Fruit fly (Drosophila melanogaster) whole organism, wandering third instar larva: ENCODE measurements around the gene CG17026.

Experiments
- Abd-B ChIP-seq: fragments of >200 bp; optimal IDR thresholded peaks from 2 replicates; lab custom pipeline; 2017; ENCODE audit warnings: missing biosample characterization, missing genetic modification characterization
- CG32264 ChIP-seq: fragments of 200-800 bp; sonication (Bioruptor generic); optimal IDR thresholded peaks from 2 replicates; lab custom pipeline; 2016; ENCODE audit warnings: missing biosample characterization, missing genetic modification characterization
- CG9705 ChIP-seq: fragments of 200-800 bp; sonication (Bioruptor generic); optimal IDR thresholded peaks from 2 replicates; lab custom pipeline; 2018; ENCODE audit warnings: missing biosample characterization, mild to moderate bottlenecking, missing genetic modification characterization
- CrebA ChIP-seq: fragments of 200-800 bp; sonication (Bioruptor generic); optimal IDR thresholded peaks from 2 replicates; lab custom pipeline; 2016; ENCODE audit warnings: missing biosample characterization, mild to moderate bottlenecking, missing genetic modification characterization, borderline replicate concordance
- Dfd ChIP-seq: fragments of >200 bp; optimal IDR thresholded peaks from 2 replicates; lab custom pipeline; 2017; ENCODE audit warnings: missing biosample characterization, missing genetic modification characterization
- Dif ChIP-seq: fragments of 200-275, 200-300 bp; sonication (Bioruptor generic); optimal IDR thresholded peaks from 2 replicates; lab custom pipeline; 2018; ENCODE audit warnings: missing biosample characterization, missing genetic modification characterization; ENCODE audit not compliant: partially characterized antibody
- GATAd ChIP-seq: sonication (Bioruptor generic); optimal IDR thresholded peaks from 2 replicates; lab custom pipeline; 2016; ENCODE audit warnings: missing biosample characterization, missing genetic modification characterization
- HLH106 ChIP-seq: fragments of 200-800 bp; optimal IDR thresholded peaks from 3 replicates; lab custom pipeline; 2019; ENCODE audit warnings: missing biosample characterization, mild to moderate bottlenecking, missing genetic modification characterization, moderate library complexity
- Hnf4 ChIP-seq: fragments of 200-800 bp; sonication (Bioruptor generic); optimal IDR thresholded peaks from 2 replicates; lab custom pipeline; 2016; ENCODE audit warnings: missing biosample characterization, mild to moderate bottlenecking, missing genetic modification characterization
- Hr78 ChIP-seq: fragments of >200 bp; optimal IDR thresholded peaks from 2 replicates; lab custom pipeline; 2017; ENCODE audit warnings: missing biosample characterization, missing genetic modification characterization
- Hr83 ChIP-seq: fragments of 200-300 bp; sonication (Bioruptor generic); optimal IDR thresholded peaks from 2 replicates; lab custom pipeline; 2016; ENCODE audit warnings: missing biosample characterization, mild to moderate bottlenecking, missing genetic modification characterization, moderate library complexity; ENCODE audit not compliant: poor library complexity, severe bottlenecking
- Jra ChIP-seq: sonication (Bioruptor generic); optimal IDR thresholded peaks from 2 replicates; lab custom pipeline; 2016; ENCODE audit warnings: missing biosample characterization, missing genetic modification characterization
- Mio ChIP-seq: sonication (Bioruptor generic); optimal IDR thresholded peaks from 2 replicates; lab custom pipeline; 2016; ENCODE audit warnings: missing biosample characterization, missing genetic modification characterization
- Myc ChIP-seq: fragments of >200 bp; optimal IDR thresholded peaks from 2 replicates; lab custom pipeline; 2017
- N ChIP-seq: fragments of >200 bp; optimal IDR thresholded peaks from 2 replicates; lab custom pipeline; 2018; ENCODE audit warnings: missing biosample characterization, missing external identifiers, missing genetic modification characterization
- OdsH ChIP-seq: fragments of 200-800 bp; sonication (Bioruptor generic); optimal IDR thresholded peaks from 2 replicates; lab custom pipeline; 2016; ENCODE audit warnings: missing biosample characterization, mild to moderate bottlenecking, missing genetic modification characterization
- Rel ChIP-seq, 2 experiments: fragments of 200-800 bp; sonication (Bioruptor generic) in 1 of 2; optimal IDR thresholded peaks; 2 replicates in 1 of 2; 3 replicates in 1 of 2; lab custom pipeline; 2016 to 2019; ENCODE audit warnings: mild to moderate bottlenecking in 2 of 2, missing biosample characterization in 2 of 2, missing genetic modification characterization in 2 of 2, moderate library complexity in 1 of 2
- Sp1 ChIP-seq: fragments of 200-800 bp; sonication (Bioruptor generic); optimal IDR thresholded peaks from 3 replicates; lab custom pipeline; 2019; ENCODE audit warnings: missing biosample characterization, mild to moderate bottlenecking, missing genetic modification characterization, moderate library complexity
- Vsx2 ChIP-seq: fragments of 200-300, 225-300 bp; sonication (Bioruptor generic); optimal IDR thresholded peaks from 2 replicates; lab custom pipeline; 2018; ENCODE audit warnings: missing biosample characterization, missing genetic modification characterization; ENCODE audit not compliant: partially characterized antibody
- br ChIP-seq: fragments of 200-800 bp; sonication (Bioruptor generic); optimal IDR thresholded peaks from 2 replicates; lab custom pipeline; 2016; ENCODE audit warnings: missing biosample characterization, missing genetic modification characterization
- brk ChIP-seq: fragments of 200-800 bp; sonication (Bioruptor generic); optimal IDR thresholded peaks from 2 replicates; lab custom pipeline; 2016; ENCODE audit warnings: missing biosample characterization, mild to moderate bottlenecking, missing genetic modification characterization
- dl ChIP-seq, 2 experiments: fragments of 175-275, 200-275 bp in 1 of 2; fragments of 200-275 bp in 1 of 2; sonication (Bioruptor generic); optimal IDR thresholded peaks; lab custom pipeline; 2018; ENCODE audit warnings: mild to moderate bottlenecking in 2 of 2, missing biosample characterization in 2 of 2, missing genetic modification characterization in 2 of 2, moderate library complexity in 2 of 2; ENCODE audit not compliant: partially characterized antibody in 2 of 2, insufficient read depth in 1 of 2
- dmrt93B ChIP-seq: fragments of 200-800 bp; sonication (Bioruptor generic); optimal IDR thresholded peaks from 2 replicates; lab custom pipeline; 2018; ENCODE audit warnings: missing biosample characterization, mild to moderate bottlenecking, missing genetic modification characterization
- dsf ChIP-seq: sonication (Bioruptor generic); optimal IDR thresholded peaks from 2 replicates; lab custom pipeline; 2016; ENCODE audit warnings: missing biosample characterization, missing genetic modification characterization, borderline replicate concordance
- ey ChIP-seq: fragments of 200-800 bp; sonication (Bioruptor generic); optimal IDR thresholded peaks from 2 replicates; lab custom pipeline; 2016; ENCODE audit warnings: missing biosample characterization, missing genetic modification characterization
- foxo ChIP-seq, 2 experiments: fragments of 200-800 bp; sonication (Bioruptor generic); optimal IDR thresholded peaks; 2 replicates in 1 of 2; 3 replicates in 1 of 2; lab custom pipeline; 2016 to 2017; ENCODE audit warnings: missing biosample characterization in 2 of 2, missing genetic modification characterization in 2 of 2
- fru ChIP-seq: fragments of 200-800 bp; sonication (Bioruptor generic); optimal IDR thresholded peaks from 3 replicates; lab custom pipeline; 2016; ENCODE audit warnings: missing biosample characterization, mild to moderate bottlenecking, missing genetic modification characterization
- h ChIP-seq: fragments of 200-800 bp; sonication (Bioruptor generic); optimal IDR thresholded peaks from 3 replicates; lab custom pipeline; 2016; ENCODE audit warnings: missing biosample characterization, mild to moderate bottlenecking, missing genetic modification characterization
- jim ChIP-seq: fragments of 175-275, 200-325 bp; sonication (Bioruptor generic); optimal IDR thresholded peaks from 2 replicates; lab custom pipeline; 2016; ENCODE audit warnings: missing biosample characterization, mild to moderate bottlenecking, missing genetic modification characterization
- lola ChIP-seq: fragments of >200 bp; optimal IDR thresholded peaks from 2 replicates; lab custom pipeline; 2017; ENCODE audit warnings: missing biosample characterization, missing genetic modification characterization
- pan ChIP-seq: fragments of >200 bp; optimal IDR thresholded peaks from 2 replicates; lab custom pipeline; 2017
- psq ChIP-seq: fragments of 200-800 bp; sonication (Bioruptor generic); optimal IDR thresholded peaks from 3 replicates; lab custom pipeline; 2017; ENCODE audit warnings: missing biosample characterization, mild to moderate bottlenecking, missing genetic modification characterization, moderate library complexity
- rgr ChIP-seq: fragments of 200-800 bp; sonication (Bioruptor generic); optimal IDR thresholded peaks from 3 replicates; lab custom pipeline; 2016; ENCODE audit warnings: missing biosample characterization, mild to moderate bottlenecking, missing genetic modification characterization
- sage ChIP-seq: fragments of 200-800 bp; sonication (Bioruptor generic); optimal IDR thresholded peaks from 2 replicates; lab custom pipeline; 2016; ENCODE audit warnings: missing biosample characterization, mild to moderate bottlenecking, missing genetic modification characterization
- sv ChIP-seq: fragments of 200-800 bp; sonication (Bioruptor generic); optimal IDR thresholded peaks from 3 replicates; lab custom pipeline; 2016; ENCODE audit warnings: missing biosample characterization, missing genetic modification characterization
- tai ChIP-seq: sonication (Bioruptor generic); optimal IDR thresholded peaks from 2 replicates; lab custom pipeline; 2016; ENCODE audit warnings: missing biosample characterization, missing genetic modification characterization
- usp ChIP-seq: fragments of >200 bp; optimal IDR thresholded peaks from 2 replicates; lab custom pipeline; 2017; ENCODE audit warnings: missing biosample characterization, missing genetic modification characterization
- woc ChIP-seq: sonication (Bioruptor generic); optimal IDR thresholded peaks from 2 replicates; lab custom pipeline; 2016; ENCODE audit warnings: missing biosample characterization, mild to moderate bottlenecking, missing genetic modification characterization

CG17026 gene

dm6 chr3L:16019144-16020006 is 44.2 kb downstream of the CG17026 start:
- TF ChIP-seq Sp1 (GFP tag; lab: Kevin White, UChicago) (peak; percentile 40), tai (GFP tag; lab: Kevin White, UChicago) (no peak), sv (no peak), h (GFP tag; lab: Kevin White, UChicago) (peak; percentile 12), dmrt93B (peak; percentile 11), HLH106 (peak; percentile 3), Hnf4 (GFP tag; lab: Kevin White, UChicago) (no peak), CrebA (GFP tag; lab: Kevin White, UChicago) (no peak), Dif (GFP tag; lab: Kevin White, UChicago) (no peak), dsf (GFP tag; lab: Kevin White, UChicago) (no peak), psq (GFP tag; lab: Kevin White, UChicago) (no peak), N (GFP tag; lab: Kevin White, UChicago) (no peak), br (GFP tag; lab: Kevin White, UChicago) (no peak), Abd-B (no peak), fru (peak; percentile 22), Rel (GFP tag; optimal IDR thresholded peaks at IDR 0.05; lab: Kevin White, UChicago) (no peak), Rel (tag; optimal IDR thresholded peaks at IDR 0.05; lab: Kevin White, UChicago) (no peak), rgr (GFP tag; lab: Kevin White, UChicago) (peak; percentile 6), Dfd (GFP tag; lab: Kevin White, UChicago) (peak; percentile 69), sage (GFP tag; lab: Kevin White, UChicago) (no peak), brk (GFP tag; lab: Kevin White, UChicago) (no peak), jim (GFP tag; lab: Kevin White, UChicago) (no peak), pan (lab: Kevin White, UChicago) (no peak), lola (GFP tag; lab: Kevin White, UChicago) (no peak), foxo (GFP tag; optimal IDR thresholded peaks at IDR 0.05; lab: Kevin White, UChicago) (peak in 1 of 2 experiments; percentile 41), GATAd (GFP tag; lab: Kevin White, UChicago) (no peak), OdsH (GFP tag; lab: Kevin White, UChicago) (peak; percentile 26), usp (GFP tag; lab: Kevin White, UChicago) (no peak), Mio (no peak), Vsx2 (no peak), dl (GFP tag; optimal IDR thresholded peaks at IDR 0.05; lab: Kevin White, UChicago; ENCODE audit: insufficient read depth in 1 of 2, partially characterized antibody in 2 of 2) (no peak), Hr78 (no peak), woc (peak; percentile 43), ey (GFP tag; lab: Kevin White, UChicago) (peak; percentile 32), Myc (lab: Kevin White, UChicago) (no peak), Hr83 (no peak), CG9705 (GFP tag; lab: Kevin White, UChicago) (no peak), CG32264 (GFP tag; lab: Kevin White, UChicago) (no peak), Jra (no peak)
- TF ChIP-seq, all 38 proteins: peak for 11

dm6 chr3L:16021064-16021683 is 46.0 kb downstream of the CG17026 start:
- TF ChIP-seq Rel (GFP tag; optimal IDR thresholded peaks at IDR 0.05; lab: Kevin White, UChicago) (no peak), Rel (tag; optimal IDR thresholded peaks at IDR 0.05; lab: Kevin White, UChicago) (no peak), h (GFP tag; lab: Kevin White, UChicago) (peak; percentile 57), fru (peak; percentile 38), Sp1 (GFP tag; lab: Kevin White, UChicago) (peak; percentile 2), CG32264 (GFP tag; lab: Kevin White, UChicago) (no peak), N (GFP tag; lab: Kevin White, UChicago) (no peak), CrebA (GFP tag; lab: Kevin White, UChicago) (no peak), GATAd (GFP tag; lab: Kevin White, UChicago) (no peak), rgr (GFP tag; lab: Kevin White, UChicago) (peak; percentile 25), foxo (GFP tag; optimal IDR thresholded peaks at IDR 0.05; lab: Kevin White, UChicago) (peak in 1 of 2 experiments; percentile 51), OdsH (GFP tag; lab: Kevin White, UChicago) (peak; percentile 26), brk (GFP tag; lab: Kevin White, UChicago) (no peak), dl (GFP tag; optimal IDR thresholded peaks at IDR 0.05; lab: Kevin White, UChicago; ENCODE audit: insufficient read depth in 1 of 2, partially characterized antibody in 2 of 2) (no peak), Vsx2 (no peak), sage (GFP tag; lab: Kevin White, UChicago) (no peak), sv (no peak), Dfd (GFP tag; lab: Kevin White, UChicago) (no peak), HLH106 (peak; percentile 36), usp (GFP tag; lab: Kevin White, UChicago) (no peak), ey (GFP tag; lab: Kevin White, UChicago) (peak; percentile 19), br (GFP tag; lab: Kevin White, UChicago) (peak; percentile 21), woc (peak; percentile 22)
- TF ChIP-seq, all 38 proteins: peak for 10
